Fruit fly (Drosophila melanogaster): Measurements from ENCODE around the gene knk.

- TF ChIP-seq pros (GFP tag; optimal IDR thresholded peaks at IDR 0.05) (no peak), Atf3 (GFP tag; optimal IDR thresholded peaks at IDR 0.05) (no peak)
These were observed 26.0 kb downstream of the knk start for dm6 chr3R:10099401-10099848.

Data from whole organism, embryonic.